Worm (Caenorhabditis elegans) whole organism, mixed stage, embryonic: ENCODE data around the gene T26H10.2.

Experiments used
- M03D4.4 ChIP-seq: sonication (generic microtip); optimal IDR thresholded peaks from 2 replicates; lab custom pipeline; 2017; ENCODE audit warnings: mild to moderate bottlenecking, missing genetic modification characterization, missing compliant biosample characterization
- bed-3 ChIP-seq: fragments of 200-800 bp; sonication (Bioruptor generic); optimal IDR thresholded peaks from 3 replicates; lab custom pipeline; 2018; ENCODE audit warnings: mild to moderate bottlenecking, missing genetic modification characterization, moderate library complexity, missing compliant biosample characterization
- blmp-1 ChIP-seq: fragments of 150-350 bp; optimal IDR thresholded peaks from 2 replicates; lab custom pipeline; 2014; ENCODE audit warnings: missing biosample characterization, missing genetic modification characterization
- ceh-39 ChIP-seq: fragments of 150-350 bp; optimal IDR thresholded peaks from 2 replicates; lab custom pipeline; 2014; ENCODE audit warnings: missing biosample characterization, missing genetic modification characterization
- ceh-43 ChIP-seq: fragments of 200-800 bp; sonication (Bioruptor generic); optimal IDR thresholded peaks from 2 replicates; lab custom pipeline; 2018; ENCODE audit warnings: mild to moderate bottlenecking, missing genetic modification characterization, moderate library complexity, missing compliant biosample characterization
- ceh-83 ChIP-seq: fragments of 200-800 bp; sonication (Bioruptor generic); optimal IDR thresholded peaks from 2 replicates; lab custom pipeline; 2018; ENCODE audit warnings: mild to moderate bottlenecking, missing genetic modification characterization, missing compliant biosample characterization
- ces-1 ChIP-seq: fragments of 150-350 bp; optimal IDR thresholded peaks from 2 replicates; lab custom pipeline; 2014; ENCODE audit warnings: missing biosample characterization, missing genetic modification reagents, missing genetic modification characterization
- drap-1 ChIP-seq: fragments of 200-800 bp; sonication (Bioruptor generic); optimal IDR thresholded peaks from 3 replicates; lab custom pipeline; 2018; ENCODE audit warnings: mild to moderate bottlenecking, missing genetic modification characterization, missing compliant biosample characterization
- elt-3 ChIP-seq: fragments of 150-350 bp; optimal IDR thresholded peaks from 2 replicates; lab custom pipeline; 2014; ENCODE audit warnings: missing biosample characterization, missing genetic modification characterization
- flh-1 ChIP-seq: fragments of 200-800 bp; sonication (Bioruptor generic); optimal IDR thresholded peaks from 2 replicates; lab custom pipeline; 2018; ENCODE audit warnings: mild to moderate bottlenecking, missing genetic modification characterization, moderate library complexity, missing compliant biosample characterization
- ham-2 ChIP-seq: fragments of 200-800 bp; sonication (Bioruptor generic); optimal IDR thresholded peaks from 2 replicates; lab custom pipeline; 2018; ENCODE audit warnings: mild to moderate bottlenecking, missing genetic modification characterization, missing compliant biosample characterization
- hlh-1 ChIP-seq: fragments of 150-350 bp; optimal IDR thresholded peaks from 2 replicates; lab custom pipeline; 2014; ENCODE audit warnings: missing biosample characterization, missing genetic modification reagents, missing genetic modification characterization
- lin-13 ChIP-seq: fragments of 150-350 bp; optimal IDR thresholded peaks from 2 replicates; lab custom pipeline; 2014; ENCODE audit warnings: missing biosample characterization, missing genetic modification characterization
- lsy-2 ChIP-seq: fragments of 150-350 bp; optimal IDR thresholded peaks from 2 replicates; lab custom pipeline; 2014; ENCODE audit warnings: missing biosample characterization, missing genetic modification characterization
- mab-5 ChIP-seq: fragments of 150-350 bp; optimal IDR thresholded peaks from 2 replicates; lab custom pipeline; 2014; ENCODE audit warnings: missing biosample characterization, missing genetic modification characterization
- mep-1 ChIP-seq: fragments of 150-350 bp; optimal IDR thresholded peaks from 2 replicates; lab custom pipeline; 2017; ENCODE audit warnings: missing biosample characterization, missing genetic modification reagents, missing genetic modification characterization, inconsistent platforms
- mls-2 ChIP-seq: sonication (generic microtip); optimal IDR thresholded peaks from 2 replicates; lab custom pipeline; 2016; ENCODE audit warnings: mild to moderate bottlenecking, missing genetic modification characterization, moderate library complexity, missing compliant biosample characterization
- nhr-12 ChIP-seq: fragments of 150-350 bp; optimal IDR thresholded peaks from 2 replicates; lab custom pipeline; 2014; ENCODE audit warnings: missing biosample characterization, missing genetic modification characterization
- nhr-2 ChIP-seq: fragments of 150-350 bp; optimal IDR thresholded peaks from 2 replicates; lab custom pipeline; 2014; ENCODE audit warnings: missing biosample characterization, missing genetic modification characterization
- nhr-237 ChIP-seq: fragments of 150-350 bp; optimal IDR thresholded peaks from 2 replicates; lab custom pipeline; 2014; ENCODE audit warnings: missing biosample characterization, missing genetic modification characterization
- nhr-28 ChIP-seq: fragments of 150-350 bp; optimal IDR thresholded peaks from 2 replicates; lab custom pipeline; 2014; ENCODE audit warnings: missing biosample characterization, missing genetic modification characterization
- nhr-76 ChIP-seq: sonication (generic microtip); optimal IDR thresholded peaks from 2 replicates; lab custom pipeline; 2017; ENCODE audit warnings: missing biosample characterization, missing genetic modification characterization
- pha-4 ChIP-seq: fragments of 150-350 bp; optimal IDR thresholded peaks from 2 replicates; lab custom pipeline; 2018; ENCODE audit warnings: missing biosample characterization, missing genetic modification reagents, missing genetic modification characterization
- sem-2 ChIP-seq: fragments of 200-800 bp; sonication (Bioruptor generic); optimal IDR thresholded peaks from 2 replicates; lab custom pipeline; 2018; ENCODE audit warnings: mild to moderate bottlenecking, missing genetic modification characterization, missing compliant biosample characterization
- snpc-4 ChIP-seq: fragments of 150-350 bp; optimal IDR thresholded peaks from 2 replicates; lab custom pipeline; 2014; ENCODE audit warnings: missing biosample characterization, missing genetic modification characterization
- sptf-1 ChIP-seq: sonication (generic microtip); optimal IDR thresholded peaks from 2 replicates; lab custom pipeline; 2017; ENCODE audit warnings: mild to moderate bottlenecking, missing genetic modification characterization, moderate library complexity, missing compliant biosample characterization
- unc-120 ChIP-seq: sonication (generic microtip); optimal IDR thresholded peaks from 2 replicates; lab custom pipeline; 2017; ENCODE audit warnings: missing genetic modification characterization, missing compliant biosample characterization; ENCODE audit not compliant: poor library complexity, severe bottlenecking
- unc-39 ChIP-seq: fragments of 150-350 bp; optimal IDR thresholded peaks from 2 replicates; lab custom pipeline; 2014; ENCODE audit warnings: missing biosample characterization, missing genetic modification characterization
- unc-62 ChIP-seq: fragments of 150-350 bp; optimal IDR thresholded peaks from 2 replicates; lab custom pipeline; 2014; ENCODE audit warnings: missing biosample characterization, missing genetic modification reagents, missing genetic modification characterization
- zip-8 ChIP-seq: fragments of 150-350 bp; optimal IDR thresholded peaks from 2 replicates; lab custom pipeline; 2014; ENCODE audit warnings: missing biosample characterization, missing genetic modification characterization
- ztf-11 ChIP-seq: fragments of 150-350 bp; optimal IDR thresholded peaks from 2 replicates; lab custom pipeline; 2014; ENCODE audit warnings: missing biosample characterization, missing genetic modification characterization

Gene T26H10.2

ce11 chrV:11436407-11436806, 11.9 kb upstream of the T26H10.2 start:
- TF ChIP-seq ces-1 (GFP tag; lab: Kevin White, UChicago) = peak; percentile 67
- TF ChIP-seq mab-5 (tag; lab: Kevin White, UChicago) = no peak
- TF ChIP-seq zip-8 (tag; lab: Kevin White, UChicago) = peak; percentile 47

- no peak for TF ChIP-seq pha-4 (tag; lab: Kevin White, UChicago)
- no peak for TF ChIP-seq lin-13 (tag; lab: Kevin White, UChicago)
- no peak for TF ChIP-seq hlh-1
- no peak for TF ChIP-seq mab-5 (tag; lab: Kevin White, UChicago)
- TF ChIP-seq ceh-39 = no peak
Measured at ce11 chrV:11435242-11435641, 10.8 kb upstream of the T26H10.2 start.

ce11 chrV:11430823-11431222, 6.4 kb upstream of the T26H10.2 start:
- TF ChIP-seq mep-1 = no peak
- TF ChIP-seq unc-120 (tag; lab: Kevin White, UChicago) = no peak
- TF ChIP-seq M03D4.4 (tag; lab: Kevin White, UChicago) = no peak
- TF ChIP-seq unc-62 = no peak
- no peak for TF ChIP-seq ceh-83
- TF ChIP-seq ham-2 (GFP tag; lab: Kevin White, UChicago) = no peak
- TF ChIP-seq sptf-1 (tag; lab: Kevin White, UChicago) = no peak
- no peak for TF ChIP-seq nhr-12 (tag; lab: Kevin White, UChicago)
- no peak for TF ChIP-seq nhr-237 (tag; lab: Kevin White, UChicago)

- TF ChIP-seq ceh-43 = no peak
- TF ChIP-seq ces-1 (GFP tag; lab: Kevin White, UChicago) = peak; percentile 87
- no peak for TF ChIP-seq bed-3
- TF ChIP-seq elt-3 (tag; lab: Kevin White, UChicago) = no peak
- TF ChIP-seq flh-1 (GFP tag; lab: Kevin White, UChicago) = no peak
- TF ChIP-seq mls-2 = no peak
Measured at ce11 chrV:11428728-11429127, 4.3 kb upstream of the T26H10.2 start.

- no peak for TF ChIP-seq unc-39
- TF ChIP-seq nhr-2 (tag; lab: Kevin White, UChicago) = no peak
- no peak for TF ChIP-seq unc-120 (tag; lab: Kevin White, UChicago)
- no peak for TF ChIP-seq snpc-4 (tag; lab: Kevin White, UChicago)
- TF ChIP-seq unc-62 = no peak
- no peak for TF ChIP-seq hlh-1
- no peak for TF ChIP-seq nhr-76 (tag; lab: Kevin White, UChicago)
- no peak for TF ChIP-seq nhr-28 (tag; lab: Kevin White, UChicago)
- no peak for TF ChIP-seq drap-1 (GFP tag; lab: Kevin White, UChicago)
- TF ChIP-seq blmp-1 (tag; lab: Kevin White, UChicago) = no peak
- TF ChIP-seq lsy-2 (tag; lab: Kevin White, UChicago) = no peak
- TF ChIP-seq ztf-11 (tag; lab: Kevin White, UChicago) = no peak
Measured at ce11 chrV:11421605-11422004, 2.9 kb downstream of the T26H10.2 start, which contains the start of gene des-2. TSS of gene des-2 (minus strand) at chrV:11421705.

ce11 chrV:11415059-11415458, 9.4 kb downstream of the T26H10.2 start, which contains the start of gene deg-3:
TSS of gene deg-3 (minus strand) at chrV:11415159.
- no peak for TF ChIP-seq zip-8 (tag; lab: Kevin White, UChicago)
- TF ChIP-seq mls-2 = no peak
- TF ChIP-seq mep-1 = no peak
- TF ChIP-seq ham-2 (GFP tag; lab: Kevin White, UChicago) = no peak
- TF ChIP-seq nhr-76 (tag; lab: Kevin White, UChicago) = no peak
- TF ChIP-seq elt-3 (tag; lab: Kevin White, UChicago) = no peak
- TF ChIP-seq sem-2 (GFP tag; lab: Kevin White, UChicago) = no peak
- TF ChIP-seq flh-1 (GFP tag; lab: Kevin White, UChicago) = no peak
- TF ChIP-seq blmp-1 (tag; lab: Kevin White, UChicago) = no peak
- no peak for TF ChIP-seq mab-5 (tag; lab: Kevin White, UChicago)
- no peak for TF ChIP-seq ceh-43
- TF ChIP-seq nhr-28 (tag; lab: Kevin White, UChicago) = no peak
- no peak for TF ChIP-seq ztf-11 (tag; lab: Kevin White, UChicago)
- no peak for TF ChIP-seq unc-39
- TF ChIP-seq, all 35 proteins: peak for 0
